Worm (Caenorhabditis elegans) whole organism, L4/young adult: ENCODE results near the gene rnh-2.

Source experiments
- W03F9.2 ChIP-seq: fragments of 150-350 bp; optimal IDR thresholded peaks from 2 replicates; lab custom pipeline; 2014; ENCODE audit warnings: missing biosample characterization, missing genetic modification characterization
- him-1 ChIP-seq: sonication (generic microtip); optimal IDR thresholded peaks from 2 replicates; lab custom pipeline; 2016; ENCODE audit warnings: missing genotype, missing genetic modification reagents, missing genetic modification characterization, missing compliant biosample characterization

DNA sequence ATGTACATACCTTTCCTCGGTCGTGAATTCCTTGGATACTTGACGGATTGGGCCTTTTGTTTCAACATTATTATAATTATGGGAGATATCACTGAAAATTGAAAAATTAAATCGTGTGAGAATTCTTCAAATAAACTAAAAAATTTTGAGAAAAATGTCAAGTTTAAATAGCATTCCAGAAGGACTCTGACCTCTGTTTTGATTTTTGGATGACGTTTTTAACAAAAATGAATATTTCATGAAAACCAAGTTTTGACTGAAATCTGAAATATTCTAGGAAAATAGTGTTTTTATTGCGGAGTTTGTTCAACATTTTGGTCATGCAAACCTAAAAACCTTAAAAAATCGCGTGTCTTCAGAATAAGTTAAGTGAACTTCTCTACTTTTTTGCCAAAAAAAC, 39.2 kb downstream of the rnh-2 start, which contains the start of gene glb-27:
- TF ChIP-seq W03F9.2 (tag; lab: Kevin White, UChicago): no peak
- TF ChIP-seq him-1: no peak
